Fruit fly (Drosophila melanogaster) whole organism, adult: ENCODE results near the gene Ocho.

Source experiments
- CG11617 ChIP-seq: fragments of 200-800 bp; sonication (Bioruptor generic); optimal IDR thresholded peaks from 2 replicates; lab custom pipeline; 2017; ENCODE audit warnings: mild to moderate bottlenecking, missing biosample characterization, missing genetic modification reagents, missing genetic modification characterization
- CG12768 ChIP-seq: fragments of 200-800 bp; sonication (Bioruptor generic); optimal IDR thresholded peaks from 2 replicates; lab custom pipeline; 2017; ENCODE audit warnings: missing biosample characterization, missing genetic modification characterization, mild to moderate bottlenecking, moderate library complexity, missing genetic modification reagents
- CG14711 ChIP-seq: fragments of 200-800 bp; sonication (Bioruptor generic); optimal IDR thresholded peaks from 2 replicates; lab custom pipeline; 2018; ENCODE audit warnings: missing biosample characterization, mild to moderate bottlenecking, missing genetic modification characterization, moderate library complexity
- CG1620 ChIP-seq: fragments of 200-800 bp; sonication (Bioruptor generic); optimal IDR thresholded peaks from 2 replicates; lab custom pipeline; 2016; ENCODE audit warnings: missing biosample characterization, missing genetic modification characterization
- CG33017 ChIP-seq: fragments of 200-800 bp; sonication (Bioruptor generic); optimal IDR thresholded peaks from 2 replicates; lab custom pipeline; 2018; ENCODE audit warnings: missing biosample characterization, mild to moderate bottlenecking, missing genetic modification characterization, moderate library complexity
- CG5204 ChIP-seq: fragments of 200-800 bp; sonication (Bioruptor generic); optimal IDR thresholded peaks from 2 replicates; lab custom pipeline; 2016; ENCODE audit warnings: missing biosample characterization, missing genetic modification characterization
- CG7045 ChIP-seq: fragments of 200-800 bp; sonication (Bioruptor generic); optimal IDR thresholded peaks from 2 replicates; lab custom pipeline; 2017; ENCODE audit warnings: missing biosample characterization, mild to moderate bottlenecking, missing genetic modification characterization
- CG7101 ChIP-seq: fragments of 200-800 bp; sonication (Bioruptor generic); optimal IDR thresholded peaks from 2 replicates; lab custom pipeline; 2018; ENCODE audit warnings: missing biosample characterization, mild to moderate bottlenecking, missing genetic modification characterization, moderate library complexity
- Clk ChIP-seq: fragments of 200-800 bp; sonication (Bioruptor generic); optimal IDR thresholded peaks from 2 replicates; lab custom pipeline; 2017; ENCODE audit warnings: missing biosample characterization, missing genetic modification characterization
- Crg-1 ChIP-seq: fragments of 200-800 bp; sonication (Bioruptor generic); optimal IDR thresholded peaks from 2 replicates; lab custom pipeline; 2016; ENCODE audit warnings: missing biosample characterization, missing genetic modification characterization
- Hr96 ChIP-seq: fragments of 200-800 bp; sonication (Bioruptor generic); optimal IDR thresholded peaks from 2 replicates; lab custom pipeline; 2016; ENCODE audit warnings: missing biosample characterization, missing genetic modification characterization
- Mnt ChIP-seq: fragments of 200-800 bp; sonication (Bioruptor generic); optimal IDR thresholded peaks from 2 replicates; lab custom pipeline; 2016; ENCODE audit warnings: missing biosample characterization, mild to moderate bottlenecking, missing genetic modification characterization
- bab1 ChIP-seq: fragments of 200-800 bp; sonication (Bioruptor generic); optimal IDR thresholded peaks from 3 replicates; lab custom pipeline; 2019; ENCODE audit warnings: missing biosample characterization, mild to moderate bottlenecking, missing genetic modification characterization, moderate library complexity
- cic ChIP-seq: fragments of 200-800 bp; sonication (Bioruptor generic); optimal IDR thresholded peaks from 2 replicates; lab custom pipeline; 2017; ENCODE audit warnings: missing biosample characterization, mild to moderate bottlenecking, missing genetic modification characterization, moderate library complexity
- cnc ChIP-seq, 2 experiments: fragments of >200 bp; optimal IDR thresholded peaks; 2 replicates each; lab custom pipeline; 2017
- kay ChIP-seq: fragments of 200-800 bp; sonication (Bioruptor generic); peaks from one replicate; lab custom pipeline; 2016; ENCODE audit warnings: missing biosample characterization, missing genetic modification characterization, borderline replicate concordance
- ovo ChIP-seq: fragments of 200-800 bp; sonication (Bioruptor generic); optimal IDR thresholded peaks from 2 replicates; lab custom pipeline; 2016; ENCODE audit warnings: missing biosample characterization, missing genetic modification characterization
- pad ChIP-seq: fragments of 200-800 bp; sonication (Bioruptor generic); optimal IDR thresholded peaks from 3 replicates; lab custom pipeline; 2017; ENCODE audit warnings: missing biosample characterization, missing genetic modification characterization, mild to moderate bottlenecking, moderate library complexity, missing genetic modification reagents
- tj ChIP-seq: fragments of 200-800 bp; sonication (Bioruptor generic); optimal IDR thresholded peaks from 3 replicates; lab custom pipeline; 2017; ENCODE audit warnings: missing biosample characterization, mild to moderate bottlenecking, missing genetic modification characterization, moderate library complexity
- toe ChIP-seq: fragments of 200-800 bp; sonication (Bioruptor generic); optimal IDR thresholded peaks from 2 replicates; lab custom pipeline; 2016; ENCODE audit warnings: missing biosample characterization, missing genetic modification characterization

Gene Ocho

DNA sequence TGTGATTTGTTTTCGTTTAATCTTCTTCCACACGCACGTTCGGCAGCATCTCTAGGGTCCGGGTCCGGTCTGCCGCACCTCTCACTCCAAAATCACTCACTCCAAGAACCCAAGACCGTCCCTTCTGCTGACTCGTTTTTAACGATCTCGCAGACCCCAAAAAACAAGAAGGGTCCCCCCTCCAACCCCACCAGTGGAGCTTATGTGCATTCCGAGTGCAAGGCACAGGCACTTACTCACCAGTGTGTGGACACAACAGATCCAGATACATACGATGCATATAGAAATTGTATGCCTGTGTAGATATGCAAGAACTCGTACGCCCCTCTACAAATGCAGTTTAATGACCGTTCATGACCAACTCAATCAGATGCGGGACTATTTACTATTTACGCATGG is 3.8 kb downstream of the Ocho start:
- TF ChIP-seq Hr96 (GFP tag; lab: Kevin White, UChicago) (no peak), kay (GFP tag; lab: Kevin White, UChicago) (no peak), CG5204 (GFP tag; lab: Kevin White, UChicago) (no peak), Mnt (GFP tag; lab: Kevin White, UChicago) (no peak)

DNA sequence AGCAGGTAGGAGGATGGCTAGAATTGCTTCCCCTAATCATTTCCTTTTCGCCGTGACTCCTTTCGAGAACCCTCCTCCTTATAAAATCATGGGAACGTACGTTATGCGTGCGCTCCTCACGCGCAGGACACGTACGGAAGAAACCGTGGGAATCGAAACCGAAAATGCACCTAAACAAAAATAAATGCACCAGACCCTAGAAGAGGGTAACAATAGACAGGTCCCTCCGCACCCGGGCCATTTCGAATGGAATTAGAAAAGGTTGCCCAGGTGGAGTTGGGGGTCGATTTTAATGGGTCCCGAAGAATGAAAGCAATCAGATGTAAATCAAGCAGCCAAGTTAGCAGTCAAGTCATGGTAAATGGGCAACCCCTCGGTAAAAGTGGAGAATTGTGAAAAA is 4.7 kb downstream of the Ocho start, which contains the start of gene CG3349:
CG3349 (plus strand) TSS at position 289 of the 400 bp plus-strand sequence.
- no peak for TF ChIP-seq cic
- TF ChIP-seq bab1: no peak
- TF ChIP-seq CG7101 (tag; lab: Kevin White, UChicago): no peak
- no peak for TF ChIP-seq pad
- TF ChIP-seq CG33017 (tag; lab: Kevin White, UChicago): no peak
- TF ChIP-seq CG1620 (GFP tag; lab: Kevin White, UChicago): no peak
- TF ChIP-seq toe (GFP tag; lab: Kevin White, UChicago): no peak
- TF ChIP-seq CG14711: no peak
- no peak for TF ChIP-seq CG11617 (GFP tag; lab: Kevin White, UChicago)
- no peak for TF ChIP-seq CG12768 (GFP tag; lab: Kevin White, UChicago)
- TF ChIP-seq Mnt (GFP tag; lab: Kevin White, UChicago): no peak
- TF ChIP-seq Crg-1 (GFP tag; lab: Kevin White, UChicago): no peak
- no peak for TF ChIP-seq cnc (optimal IDR thresholded peaks at IDR 0.05; lab: Kevin White, UChicago)
- no peak for TF ChIP-seq Hr96 (GFP tag; lab: Kevin White, UChicago)
- TF ChIP-seq kay (GFP tag; lab: Kevin White, UChicago): no peak
- TF ChIP-seq CG5204 (GFP tag; lab: Kevin White, UChicago): no peak

DNA sequence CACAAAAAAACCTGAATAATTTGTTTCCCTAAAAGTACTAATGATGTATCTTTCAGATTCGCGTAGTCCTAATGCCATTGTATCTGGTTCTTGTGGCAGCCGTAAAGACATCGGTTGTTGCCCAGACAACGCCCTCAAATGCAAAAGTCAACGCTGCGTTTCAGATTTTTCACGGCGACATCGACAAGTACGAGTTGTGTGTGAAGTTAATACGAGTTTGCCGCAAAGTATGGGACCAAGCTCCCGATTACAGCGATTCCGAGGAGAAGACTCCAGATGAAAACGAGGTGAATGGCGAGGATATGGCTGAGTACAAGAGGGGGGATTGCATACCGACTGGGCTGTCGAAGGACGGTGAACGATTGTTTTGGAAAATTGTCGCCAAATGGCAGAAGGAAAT is 5.4 kb downstream of the Ocho start:
- no peak for TF ChIP-seq CG1620 (GFP tag; lab: Kevin White, UChicago)
- no peak for TF ChIP-seq ovo (GFP tag; lab: Kevin White, UChicago)
- no peak for TF ChIP-seq CG5204 (GFP tag; lab: Kevin White, UChicago)
- TF ChIP-seq bab1: no peak
- TF ChIP-seq cnc (optimal IDR thresholded peaks at IDR 0.05; lab: Kevin White, UChicago): no peak
- TF ChIP-seq Hr96 (GFP tag; lab: Kevin White, UChicago): no peak
- TF ChIP-seq Clk (GFP tag; lab: Kevin White, UChicago): no peak
- TF ChIP-seq pad: no peak
- no peak for TF ChIP-seq toe (GFP tag; lab: Kevin White, UChicago)
- no peak for TF ChIP-seq CG33017 (tag; lab: Kevin White, UChicago)

DNA sequence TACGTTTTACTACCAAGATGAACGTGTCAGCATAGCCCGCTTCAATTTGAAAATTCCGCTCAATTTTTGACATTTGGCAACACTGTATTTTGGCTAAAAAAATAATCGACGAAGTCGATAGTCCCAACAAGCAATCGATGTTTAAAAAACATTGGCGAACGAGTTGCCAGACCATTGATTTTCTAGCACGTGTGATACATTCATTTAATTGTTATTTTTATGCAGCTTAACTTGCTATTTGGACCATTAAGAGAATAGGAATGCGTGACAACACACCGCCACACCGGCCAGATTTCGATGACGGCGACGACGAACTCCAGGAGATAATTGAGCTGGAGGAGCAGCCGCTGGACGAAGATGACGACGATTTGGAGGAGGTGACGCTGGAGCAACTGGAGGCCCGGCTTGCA is 8.0 kb downstream of the Ocho start, which contains the start of gene CG5114:
CG5114 (plus strand) TSS at position 161 of the 410 bp plus-strand sequence.
- no peak for TF ChIP-seq ovo (GFP tag; lab: Kevin White, UChicago)
- TF ChIP-seq toe (GFP tag; lab: Kevin White, UChicago): no peak
- no peak for TF ChIP-seq Hr96 (GFP tag; lab: Kevin White, UChicago)
- no peak for TF ChIP-seq CG5204 (GFP tag; lab: Kevin White, UChicago)
- peak; percentile 23 for TF ChIP-seq CG33017 (tag; lab: Kevin White, UChicago)
- peak; percentile 46 for TF ChIP-seq CG1620 (GFP tag; lab: Kevin White, UChicago)
- peak; percentile 36 for TF ChIP-seq CG7101 (tag; lab: Kevin White, UChicago)
- no peak for TF ChIP-seq Clk (GFP tag; lab: Kevin White, UChicago)
- peak; percentile 70 for TF ChIP-seq bab1
- no peak for TF ChIP-seq CG11617 (GFP tag; lab: Kevin White, UChicago)
- TF ChIP-seq Mnt (GFP tag; lab: Kevin White, UChicago): peak; percentile 98
- peak; percentile 44 for TF ChIP-seq Crg-1 (GFP tag; lab: Kevin White, UChicago)
- TF ChIP-seq kay (GFP tag; lab: Kevin White, UChicago): no peak
- TF ChIP-seq tj (GFP tag; lab: Kevin White, UChicago): no peak
- peak; percentile 50 for TF ChIP-seq pad
- peak; percentile 58 for TF ChIP-seq CG12768 (GFP tag; lab: Kevin White, UChicago)
- TF ChIP-seq CG7045 (GFP tag; lab: Kevin White, UChicago): peak; percentile 11
- no peak for TF ChIP-seq cnc (optimal IDR thresholded peaks at IDR 0.05; lab: Kevin White, UChicago)
- peak; percentile 42 for TF ChIP-seq CG14711
- TF ChIP-seq cic: peak; percentile 36

DNA sequence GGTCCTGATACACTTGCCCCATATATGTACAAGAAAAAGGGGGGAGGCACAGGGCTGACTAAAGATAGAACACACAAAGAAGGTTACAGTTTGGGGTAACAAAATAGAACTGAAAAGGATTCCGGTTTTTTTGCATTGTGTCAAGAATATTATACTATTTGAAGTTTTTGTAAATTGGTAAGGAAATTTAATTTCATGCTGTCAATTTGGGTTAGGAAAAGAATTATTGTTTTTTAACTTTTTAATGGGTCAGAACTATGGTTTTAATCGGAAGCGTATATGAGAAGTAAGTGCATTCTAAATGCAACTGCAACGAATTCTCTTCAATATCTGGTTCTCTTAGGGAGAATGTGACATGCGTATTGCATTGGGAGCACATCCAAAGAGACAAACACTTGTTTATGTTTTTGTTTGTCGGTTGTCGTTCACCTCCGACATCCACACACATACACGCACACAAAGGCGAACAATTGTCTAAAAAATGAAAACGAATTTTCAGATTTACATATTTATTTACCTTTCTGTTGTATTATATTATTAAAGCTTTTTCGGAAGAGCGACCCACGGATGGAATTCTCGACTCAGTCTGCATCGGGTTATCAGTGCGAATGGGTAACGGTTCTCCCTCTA is 10.0 kb downstream of the Ocho start, which contains the start of gene mnd:
mnd (plus strand) TSS at position 580 of the 630 bp plus-strand sequence.
- peak; percentile 31 for TF ChIP-seq CG14711
- no peak for TF ChIP-seq CG33017 (tag; lab: Kevin White, UChicago)

DNA sequence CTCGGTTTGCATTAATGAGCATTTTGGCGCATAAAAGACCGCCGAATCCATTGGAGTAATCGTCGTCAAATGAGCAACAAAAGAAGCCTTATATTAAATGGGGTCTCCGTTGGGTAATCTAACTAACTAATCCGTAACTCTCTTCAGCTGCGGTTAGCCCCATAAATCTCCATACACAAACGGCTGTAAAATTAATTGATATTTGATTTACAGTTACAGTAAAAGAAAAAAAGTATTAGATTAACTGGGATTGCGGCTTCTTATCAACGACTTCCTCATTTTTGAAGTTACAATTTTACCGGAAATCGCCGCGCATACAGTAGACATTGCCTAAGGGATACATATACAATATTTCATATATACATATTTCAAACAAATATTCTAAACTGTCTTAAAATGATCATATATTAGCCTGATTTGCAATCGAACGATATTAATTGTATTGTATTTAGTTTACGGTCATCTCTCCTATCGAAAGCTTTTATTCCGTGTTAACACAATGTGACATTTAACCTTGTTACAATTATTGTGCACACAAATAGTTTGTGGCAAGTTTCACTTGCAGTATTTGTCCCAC is 11.8 kb downstream of the Ocho start:
- TF ChIP-seq kay (GFP tag; lab: Kevin White, UChicago) (peak; percentile 37), CG7045 (GFP tag; lab: Kevin White, UChicago) (no peak)
